Worm (Caenorhabditis elegans) whole organism, young adult: ENCODE results near the gene srh-277.

Experiments used
- B0261.1 ChIP-seq: sonication (generic microtip); optimal IDR thresholded peaks from 2 replicates; lab custom pipeline; 2016; ENCODE audit warnings: mild to moderate bottlenecking, missing genetic modification characterization, moderate library complexity, missing compliant biosample characterization
- C06A6.2 ChIP-seq: fragments of 200-800 bp; sonication (Bioruptor generic); conservative IDR thresholded peaks from 2 replicates; pipeline ENCODE4 v1.3.6; 2022; ENCODE audit warnings: missing genetic modification characterization, missing compliant biosample characterization
- F33H1.4 ChIP-seq: fragments of 200-800 bp; sonication (Bioruptor generic); IDR thresholded peaks from 2 replicates; pipeline ENCODE4 v1.3.6; 2022; ENCODE audit warnings: missing genetic modification reagents, missing genetic modification characterization, missing compliant biosample characterization
- F49E8.2 ChIP-seq: sonication (generic microtip); optimal IDR thresholded peaks from 3 replicates; lab custom pipeline; 2017; ENCODE audit warnings: missing genetic modification characterization, mild to moderate bottlenecking, missing compliant biosample characterization, antibody characterized with exemption, moderate library complexity; ENCODE audit not compliant: insufficient read depth
- F52B5.7 ChIP-seq: sonication (generic microtip); optimal IDR thresholded peaks from 2 replicates; lab custom pipeline; 2016; ENCODE audit warnings: mild to moderate bottlenecking, missing genetic modification characterization, missing compliant biosample characterization
- F57C9.4 ChIP-seq: sonication (generic microtip); optimal IDR thresholded peaks from 2 replicates; lab custom pipeline; 2017; ENCODE audit warnings: mild to moderate bottlenecking, missing genetic modification characterization, missing compliant biosample characterization
- K11D2.4 ChIP-seq: fragments of 200-800 bp; sonication (Bioruptor generic); IDR thresholded peaks from 2 replicates; pipeline ENCODE4 v1.3.6; 2022; ENCODE audit warnings: missing genetic modification reagents, missing genetic modification characterization, missing compliant biosample characterization
- K12H6.12 ChIP-seq: fragments of 200-800 bp; sonication (Bioruptor generic); optimal IDR thresholded peaks from 2 replicates; lab custom pipeline; 2018; ENCODE audit warnings: mild to moderate bottlenecking, missing genetic modification characterization, missing compliant biosample characterization
- T26A5.8 ChIP-seq: sonication (generic microtip); optimal IDR thresholded peaks from 2 replicates; lab custom pipeline; 2016; ENCODE audit warnings: missing genetic modification characterization, missing compliant biosample characterization
- Y56A3A.18 ChIP-seq: fragments of 200-800 bp; sonication (Bioruptor generic); IDR thresholded peaks from 2 replicates; pipeline ENCODE4 v1.3.6; 2022; ENCODE audit warnings: missing genetic modification reagents, missing genetic modification characterization, missing compliant biosample characterization
- Y79H2A.3 ChIP-seq: fragments of 200-800 bp; sonication (Bioruptor generic); conservative IDR thresholded peaks from 2 replicates; pipeline ENCODE4 v1.3.6; 2022; ENCODE audit warnings: missing genetic modification reagents, missing genetic modification characterization, missing compliant biosample characterization
- ZK185.1 ChIP-seq: sonication (generic microtip); optimal IDR thresholded peaks from 2 replicates; lab custom pipeline; 2016; ENCODE audit warnings: mild to moderate bottlenecking, missing genetic modification characterization, missing compliant biosample characterization; ENCODE audit not compliant: poor library complexity, severe bottlenecking
- ama-1 ChIP-seq, 3 experiments: fragments of 150-350 bp in 1 of 3; sonication (generic microtip) in 2 of 3; optimal IDR thresholded peaks; 2 replicates each; lab custom pipeline; 2014 to 2018; ENCODE audit warnings: missing biosample characterization in 2 of 3, missing genetic modification characterization in 2 of 3, missing genetic modification reagents in 2 of 3
- aptf-3 ChIP-seq: fragments of 200-800 bp; sonication (Bioruptor generic); IDR thresholded peaks from 2 replicates; pipeline ENCODE4 v1.3.6; 2022; ENCODE audit warnings: missing genetic modification characterization, missing compliant biosample characterization
- attf-3 ChIP-seq: fragments of 200-800 bp; sonication (Bioruptor generic); conservative IDR thresholded peaks from 2 replicates; pipeline ENCODE4 v1.3.6; 2022; ENCODE audit warnings: missing genetic modification reagents, missing genetic modification characterization, missing compliant biosample characterization
- attf-6 ChIP-seq: fragments of 200-800 bp; sonication (Bioruptor generic); IDR thresholded peaks from 2 replicates; pipeline ENCODE4 v1.3.6; 2022; ENCODE audit warnings: missing genetic modification reagents, missing genetic modification characterization, missing compliant biosample characterization
- bed-2 ChIP-seq: fragments of 200-800 bp; sonication (Bioruptor generic); IDR thresholded peaks from 2 replicates; pipeline ENCODE4 v1.3.6; 2022; ENCODE audit warnings: missing genetic modification reagents, missing genetic modification characterization, missing compliant biosample characterization
- ccch-3 ChIP-seq: fragments of 200-800 bp; sonication (Bioruptor generic); optimal IDR thresholded peaks from 2 replicates; lab custom pipeline; 2018; ENCODE audit warnings: mild to moderate bottlenecking, missing genetic modification characterization, missing compliant biosample characterization
- ceh-27 ChIP-seq: fragments of 200-800 bp; sonication (Bioruptor generic); optimal IDR thresholded peaks from 2 replicates; lab custom pipeline; 2018; ENCODE audit warnings: mild to moderate bottlenecking, missing genetic modification characterization, moderate library complexity, missing compliant biosample characterization
- ceh-58 ChIP-seq: fragments of 200-800 bp; sonication (Bioruptor generic); IDR thresholded peaks from 2 replicates; pipeline ENCODE4 v1.3.6; 2022; ENCODE audit warnings: missing genetic modification characterization, missing compliant biosample characterization
- ceh-79 ChIP-seq: sonication (generic microtip); optimal IDR thresholded peaks from 2 replicates; lab custom pipeline; 2017; ENCODE audit warnings: mild to moderate bottlenecking, missing genetic modification characterization, missing compliant biosample characterization
- ceh-91 ChIP-seq: fragments of 200-800 bp; sonication (Bioruptor generic); IDR thresholded peaks from 2 replicates; pipeline ENCODE4 v1.3.6; 2022; ENCODE audit warnings: missing genetic modification reagents, missing genetic modification characterization, missing compliant biosample characterization
- die-1 ChIP-seq: sonication (generic microtip); optimal IDR thresholded peaks from 2 replicates; lab custom pipeline; 2016; ENCODE audit warnings: missing genotype, mild to moderate bottlenecking, missing genetic modification characterization, missing compliant biosample characterization
- dox-1 ChIP-seq: fragments of 200-800 bp; sonication (Bioruptor generic); IDR thresholded peaks from 2 replicates; pipeline ENCODE4 v1.3.6; 2022; ENCODE audit warnings: missing genetic modification reagents, missing genetic modification characterization, missing compliant biosample characterization
- dpl-1 ChIP-seq: fragments of 150-350 bp; optimal IDR thresholded peaks from 2 replicates; lab custom pipeline; 2014; ENCODE audit warnings: missing biosample characterization, missing genetic modification reagents, missing genetic modification characterization
- efl-1 ChIP-seq: fragments of 150-350 bp; optimal IDR thresholded peaks from 2 replicates; lab custom pipeline; 2014; ENCODE audit warnings: missing biosample characterization, missing genetic modification reagents, missing genetic modification characterization
- egl-18 ChIP-seq: fragments of 200-800 bp; sonication (Bioruptor generic); IDR thresholded peaks from 2 replicates; pipeline ENCODE4 v1.3.6; 2022; ENCODE audit warnings: missing genetic modification reagents, missing genetic modification characterization, missing compliant biosample characterization
- lag-1 ChIP-seq: fragments of 200-800 bp; sonication (Bioruptor generic); IDR thresholded peaks from 2 replicates; pipeline ENCODE4 v1.3.6; 2022; ENCODE audit warnings: missing genetic modification reagents, missing genetic modification characterization, missing compliant biosample characterization
- lin-35 ChIP-seq, 3 experiments: fragments of 150-350 bp in 2 of 3; sonication (generic microtip) in 1 of 3; optimal IDR thresholded peaks; 2 replicates each; lab custom pipeline; 2014 to 2018; ENCODE audit warnings: missing biosample characterization in 3 of 3, missing genetic modification characterization in 3 of 3, missing genetic modification reagents in 3 of 3
- lin-40 ChIP-seq: sonication (generic microtip); optimal IDR thresholded peaks from 2 replicates; lab custom pipeline; 2016; ENCODE audit warnings: missing genetic modification characterization, mild to moderate bottlenecking, missing compliant biosample characterization, missing genotype, missing genetic modification reagents
- madf-3 ChIP-seq: fragments of 200-800 bp; sonication (Bioruptor generic); IDR thresholded peaks from 2 replicates; pipeline ENCODE4 v1.3.6; 2022; ENCODE audit warnings: missing genetic modification reagents, missing genetic modification characterization, missing compliant biosample characterization
- madf-6 ChIP-seq: fragments of 200-800 bp; sonication (Bioruptor generic); IDR thresholded peaks from 2 replicates; pipeline ENCODE4 v1.3.6; 2022; ENCODE audit warnings: missing genetic modification reagents, missing genetic modification characterization, missing compliant biosample characterization
- madf-8 ChIP-seq: fragments of 200-800 bp; sonication (Bioruptor generic); conservative IDR thresholded peaks from 2 replicates; pipeline ENCODE4 v1.3.6; 2022; ENCODE audit warnings: missing genetic modification reagents, missing genetic modification characterization, missing compliant biosample characterization
- mcd-1 ChIP-seq: fragments of 200-800 bp; sonication (Bioruptor generic); IDR thresholded peaks from 2 replicates; pipeline ENCODE4 v1.3.6; 2022; ENCODE audit warnings: missing genetic modification reagents, missing genetic modification characterization, missing compliant biosample characterization
- nhr-120 ChIP-seq: fragments of 200-800 bp; sonication (Bioruptor generic); IDR thresholded peaks from 2 replicates; pipeline ENCODE4 v1.3.6; 2022; ENCODE audit warnings: missing genetic modification characterization, missing compliant biosample characterization
- nhr-179 ChIP-seq: sonication (generic microtip); optimal IDR thresholded peaks from 2 replicates; lab custom pipeline; 2016; ENCODE audit warnings: mild to moderate bottlenecking, missing genetic modification characterization, missing compliant biosample characterization
- nhr-90 ChIP-seq: sonication (generic microtip); optimal IDR thresholded peaks from 2 replicates; lab custom pipeline; 2016; ENCODE audit warnings: missing genotype, mild to moderate bottlenecking, missing genetic modification characterization, missing compliant biosample characterization
- snpc-1.3 ChIP-seq: sonication (generic microtip); optimal IDR thresholded peaks from 2 replicates; lab custom pipeline; 2017; ENCODE audit warnings: missing genetic modification characterization, mild to moderate bottlenecking, missing compliant biosample characterization, antibody characterized with exemption, moderate library complexity, missing genotype, missing genetic modification reagents; ENCODE audit not compliant: insufficient read depth
- snpc-4 ChIP-seq, 5 experiments: fragments of 150-350 bp in 1 of 5; sonication (generic microtip) in 4 of 5; optimal IDR thresholded peaks; 2 replicates each; lab custom pipeline; 2014 to 2018; ENCODE audit warnings: missing genetic modification characterization in 5 of 5, missing biosample characterization in 3 of 5, antibody characterized with exemption in 2 of 5, mild to moderate bottlenecking in 2 of 5, missing compliant biosample characterization in 2 of 5, missing genotype in 2 of 5, moderate library complexity in 2 of 5, missing genetic modification reagents in 1 of 5
- tbx-9 ChIP-seq: sonication (generic microtip); optimal IDR thresholded peaks from 2 replicates; lab custom pipeline; 2016; ENCODE audit warnings: borderline replicate concordance, missing genetic modification characterization, inconsistent platforms, missing compliant biosample characterization
- unc-130 ChIP-seq: sonication (generic microtip); optimal IDR thresholded peaks from 2 replicates; lab custom pipeline; 2016; ENCODE audit warnings: missing genetic modification reagents, missing genetic modification characterization, missing compliant biosample characterization
- xnd-1 ChIP-seq: sonication (generic microtip); optimal IDR thresholded peaks from 2 replicates; lab custom pipeline; 2016; ENCODE audit warnings: missing genotype, missing genetic modification reagents, missing genetic modification characterization, missing compliant biosample characterization
- ztf-22 ChIP-seq: fragments of 200-800 bp; sonication (Bioruptor generic); optimal IDR thresholded peaks from 2 replicates; lab custom pipeline; 2018; ENCODE audit warnings: mild to moderate bottlenecking, missing genetic modification characterization, moderate library complexity, missing compliant biosample characterization
- ztf-26 ChIP-seq: sonication (generic microtip); optimal IDR thresholded peaks from 2 replicates; lab custom pipeline; 2017; ENCODE audit warnings: missing genetic modification characterization, missing compliant biosample characterization

srh-277 gene

DNA sequence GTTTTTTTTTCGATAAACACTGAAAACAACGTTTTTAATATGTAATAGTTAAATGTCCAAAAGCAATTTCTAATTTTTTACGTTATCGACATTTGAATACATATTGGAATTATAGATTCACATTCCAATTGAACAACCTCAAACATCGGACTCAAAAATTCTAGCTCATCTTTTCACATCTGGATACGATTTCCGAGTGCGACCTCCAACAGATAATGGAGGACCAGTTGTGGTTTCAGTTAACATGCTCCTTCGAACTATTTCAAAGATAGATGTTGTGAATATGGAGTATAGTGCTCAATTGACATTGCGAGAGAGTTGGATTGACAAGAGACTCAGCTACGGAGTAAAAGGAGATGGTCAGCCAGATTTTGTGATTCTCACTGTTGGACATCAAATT is 37.0 kb downstream of the srh-277 start:
- TF ChIP-seq xnd-1 (no peak), lin-40 (tag; lab: Kevin White, UChicago) (no peak), ccch-3 (GFP tag; lab: Kevin White, UChicago) (no peak), dox-1 (GFP tag; lab: Robert Waterston, UW) (no peak), tbx-9 (no peak), K12H6.12 (tag; lab: Kevin White, UChicago) (no peak), ztf-22 (GFP tag; lab: Kevin White, UChicago) (no peak), madf-3 (GFP tag; lab: Robert Waterston, UW) (no peak), F52B5.7 (no peak), bed-2 (GFP tag; lab: Robert Waterston, UW) (no peak), K11D2.4 (GFP tag; lab: Robert Waterston, UW) (no peak), egl-18 (GFP tag; lab: Robert Waterston, UW) (no peak), snpc-1.3 (tag; lab: Kevin White, UChicago) (no peak), nhr-179 (tag; lab: Kevin White, UChicago) (no peak), unc-130 (GFP tag; lab: Kevin White, UChicago) (no peak), snpc-4 (GFP tag; optimal IDR thresholded peaks at IDR 0.05; lab: Kevin White, UChicago) (no peak), snpc-4 (tag; optimal IDR thresholded peaks at IDR 0.05; lab: Kevin White, UChicago) (no peak), ceh-58 (GFP tag; lab: Robert Waterston, UW) (no peak), dpl-1 (GFP tag; lab: Kevin White, UChicago) (no peak), die-1 (tag; lab: Kevin White, UChicago) (no peak), F49E8.2 (tag; lab: Kevin White, UChicago) (no peak)

DNA sequence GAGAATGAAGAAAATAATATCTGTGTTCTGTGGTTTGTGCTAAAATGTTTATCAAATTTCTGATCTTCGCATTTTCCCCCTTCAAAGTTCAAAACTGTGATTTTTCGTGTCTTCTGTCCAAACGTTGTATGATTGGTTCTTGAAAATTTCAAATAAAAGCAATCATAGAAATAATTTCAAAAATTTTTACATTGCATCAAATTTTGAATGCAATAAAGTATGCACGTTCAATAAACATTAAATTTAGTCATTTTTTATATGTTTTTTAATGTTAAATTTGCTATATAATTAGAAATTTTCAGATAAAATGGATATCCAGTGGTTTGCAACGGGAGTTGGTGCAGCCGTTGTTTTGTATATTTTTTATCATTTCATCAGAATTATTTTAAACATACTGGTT is 41.0 kb downstream of the srh-277 start, which contains the start of gene stdh-2:
TSS of gene stdh-2 (plus strand) at position 301 of the 400 bp plus-strand sequence.
- TF ChIP-seq F52B5.7 (no peak), F33H1.4 (GFP tag; lab: Robert Waterston, UW) (no peak), B0261.1 (tag; lab: Kevin White, UChicago) (no peak), lin-35 (GFP tag; optimal IDR thresholded peaks at IDR 0.05; lab: Kevin White, UChicago) (no peak), madf-3 (GFP tag; lab: Robert Waterston, UW) (no peak), mcd-1 (GFP tag; lab: Robert Waterston, UW) (no peak), lag-1 (no peak), ccch-3 (GFP tag; lab: Kevin White, UChicago) (no peak), ztf-26 (tag; lab: Kevin White, UChicago) (no peak), lin-40 (tag; lab: Kevin White, UChicago) (no peak), ZK185.1 (tag; lab: Kevin White, UChicago) (no peak), aptf-3 (GFP tag; lab: Robert Waterston, UW) (no peak), F57C9.4 (no peak), attf-3 (GFP tag; lab: Robert Waterston, UW) (no peak), ceh-79 (tag; lab: Kevin White, UChicago) (no peak), ceh-27 (no peak), madf-8 (GFP tag; lab: Robert Waterston, UW) (no peak)

DNA sequence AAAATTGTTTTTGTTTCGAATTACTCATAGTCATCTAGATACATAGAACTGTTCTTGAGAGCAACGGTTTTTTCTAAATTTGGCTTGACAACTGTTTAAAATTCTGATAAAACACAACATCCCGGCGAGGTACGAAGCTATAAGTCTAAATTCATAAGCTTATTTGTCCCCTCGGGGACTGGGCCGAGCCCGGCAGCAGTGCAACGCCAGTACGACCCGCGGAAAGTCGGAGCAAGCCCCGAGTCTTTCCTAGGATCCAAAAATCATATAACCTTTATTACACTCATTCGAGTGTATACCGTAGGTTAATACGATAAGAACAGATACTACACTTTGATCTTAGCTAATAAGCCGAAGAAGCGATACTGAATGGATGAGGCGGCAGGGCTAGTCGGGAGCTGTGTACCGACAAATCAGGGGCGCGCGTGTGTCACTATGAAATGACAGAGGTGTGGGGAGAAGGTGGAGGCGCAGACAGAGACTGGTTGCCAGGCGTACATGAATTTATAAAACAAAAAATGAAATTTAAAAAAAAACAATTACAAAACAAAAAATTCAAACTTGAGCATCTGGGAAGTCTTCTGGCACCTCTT is 42.6 kb downstream of the srh-277 start:
- TF ChIP-seq madf-6 (GFP tag; lab: Robert Waterston, UW) = peak; percentile 73
- no peak for TF ChIP-seq lin-35 (GFP tag; optimal IDR thresholded peaks at IDR 0.05; lab: Kevin White, UChicago)
- TF ChIP-seq nhr-120 (GFP tag; lab: Robert Waterston, UW) = no peak
- no peak for TF ChIP-seq aptf-3 (GFP tag; lab: Robert Waterston, UW)
- TF ChIP-seq lag-1 = no peak
- TF ChIP-seq C06A6.2 (GFP tag; lab: Robert Waterston, UW) = no peak
- 0 out of 2 replicates have a peak, but pooled peaks have one; percentile 40 for TF ChIP-seq Y56A3A.18
- no peak for TF ChIP-seq efl-1
- no peak for TF ChIP-seq nhr-90 (tag; lab: Kevin White, UChicago)
- TF ChIP-seq Y79H2A.3 (GFP tag; lab: Robert Waterston, UW) = no peak
- no peak for TF ChIP-seq ceh-91 (GFP tag; lab: Robert Waterston, UW)
- TF ChIP-seq lin-40 (tag; lab: Kevin White, UChicago) = no peak
- TF ChIP-seq ama-1 (optimal IDR thresholded peaks at IDR 0.05; lab: Kevin White, UChicago) = no peak
- no peak for TF ChIP-seq ama-1 (GFP tag; optimal IDR thresholded peaks at IDR 0.05; lab: Kevin White, UChicago)
- no peak for TF ChIP-seq T26A5.8 (tag; lab: Kevin White, UChicago)
- peak; percentile 96 for TF ChIP-seq attf-6 (GFP tag; lab: Robert Waterston, UW)
- no peak for TF ChIP-seq attf-3 (GFP tag; lab: Robert Waterston, UW)
